Worm (Caenorhabditis elegans): Measurements from ENCODE around the gene BE10.1.

BE10.1 gene

DNA sequence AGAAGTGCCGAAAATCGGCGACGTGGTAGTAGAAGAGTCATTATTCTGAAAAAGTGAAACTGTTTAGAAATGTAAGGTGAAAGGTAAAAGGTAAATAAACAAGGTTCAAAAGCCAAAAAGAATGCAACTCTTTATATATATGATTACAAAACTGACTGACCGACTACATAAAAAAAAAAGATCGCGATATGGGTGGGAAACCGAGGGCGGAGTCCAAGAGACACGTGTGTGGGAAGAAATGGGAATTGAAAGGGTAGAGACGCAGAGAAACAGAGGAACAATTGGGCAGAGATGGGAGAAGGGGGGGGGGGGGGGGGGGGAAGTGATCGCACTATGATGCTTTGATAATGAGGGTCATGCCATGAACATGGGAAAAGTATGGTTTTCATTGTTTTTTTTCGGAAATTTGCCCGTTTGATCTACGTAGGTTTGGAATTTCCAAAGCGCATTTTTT lies 49.6 kb upstream of the BE10.1 start, which contains the start of gene Y37D8A.4 (continued):
- no peak for TF ChIP-seq madf-5 (GFP tag; IDR thresholded peaks at IDR 0.05)
- TF ChIP-seq spr-1 (tag; optimal IDR thresholded peaks at IDR 0.05): no peak
- no peak for TF ChIP-seq lin-29 (GFP tag; IDR thresholded peaks at IDR 0.05)
- TF ChIP-seq ztf-11 (tag; optimal IDR thresholded peaks at IDR 0.05): no peak
- no peak for TF ChIP-seq egl-43 (GFP tag; IDR thresholded peaks at IDR 0.05)
- peak; percentile 86 to 92 for TF ChIP-seq mdl-1 (tag; optimal IDR thresholded peaks at IDR 0.05)
- no peak for TF ChIP-seq lin-1 (GFP tag; IDR thresholded peaks at IDR 0.05)
- TF ChIP-seq ceh-20 (GFP tag; IDR thresholded peaks at IDR 0.05): no peak
- no peak for TF ChIP-seq nhr-102 (tag; optimal IDR thresholded peaks at IDR 0.05)
- no peak for TF ChIP-seq dpl-1 (GFP tag; optimal IDR thresholded peaks at IDR 0.05)
- TF ChIP-seq attf-4 (tag; optimal IDR thresholded peaks at IDR 0.05): no peak

DNA sequence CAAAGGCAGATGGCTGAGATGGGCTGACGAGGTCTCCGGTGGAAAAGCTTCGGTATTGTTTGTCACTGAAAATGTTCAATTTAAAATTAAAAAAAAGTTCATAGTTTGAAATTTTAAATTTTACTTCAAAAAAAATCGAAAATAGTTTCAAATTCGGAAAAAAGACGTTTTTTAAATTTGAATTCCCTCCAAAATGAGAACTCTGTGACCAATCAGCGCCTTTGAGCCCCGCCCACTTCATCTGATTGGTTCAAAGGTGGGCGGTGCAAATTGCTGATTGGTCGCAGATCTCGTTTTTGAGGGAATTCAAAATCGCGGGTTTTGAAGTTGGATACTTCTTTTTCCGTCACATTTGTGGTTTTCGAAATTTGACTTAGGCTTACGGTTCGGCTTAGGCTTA lies 49.0 kb upstream of the BE10.1 start:
- TF ChIP-seq nhr-28 (tag; optimal IDR thresholded peaks at IDR 0.05) (no peak), lin-39 (tag; optimal IDR thresholded peaks at IDR 0.05) (no peak), F10B5.3 (tag; optimal IDR thresholded peaks at IDR 0.05) (no peak), daf-16 (GFP tag; optimal IDR thresholded peaks at IDR 0.05) (no peak), daf-16 (tag; optimal IDR thresholded peaks at IDR 0.05) (no peak), ceh-82 (tag; optimal IDR thresholded peaks at IDR 0.05) (no peak), nhr-10 (tag; optimal IDR thresholded peaks at IDR 0.05) (no peak), mes-2 (tag; optimal IDR thresholded peaks at IDR 0.05; ENCODE audit: poor library complexity, severe bottlenecking) (peak; percentile 7)

DNA sequence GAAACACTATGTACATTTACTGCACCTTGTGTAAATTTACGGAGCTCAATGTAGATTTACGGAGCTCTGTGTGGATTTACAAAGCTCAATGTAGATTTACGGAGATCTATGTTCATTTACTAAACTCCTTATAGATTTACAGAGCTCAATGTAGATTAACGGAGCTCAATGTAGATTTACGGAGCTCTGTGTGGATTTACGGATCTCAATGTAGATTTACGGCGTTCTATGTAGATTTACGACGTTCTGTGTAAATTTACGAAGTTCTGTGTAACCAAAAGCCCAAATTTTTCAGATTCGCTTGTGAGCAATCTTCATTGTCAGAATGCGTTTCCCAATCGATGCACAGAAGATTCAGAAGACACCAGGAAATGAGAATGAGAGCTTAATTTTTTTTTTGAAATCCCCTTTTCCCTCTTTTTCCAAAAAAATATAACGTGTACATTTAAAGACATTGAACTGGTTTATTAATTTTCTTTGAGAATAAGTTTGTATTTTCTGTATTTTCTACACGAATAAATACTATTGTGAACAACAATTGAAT lies 47.5 kb upstream of the BE10.1 start:
- TF ChIP-seq jun-1 (tag; optimal IDR thresholded peaks at IDR 0.05) (no peak), egl-27 (tag; optimal IDR thresholded peaks at IDR 0.05) (no peak), lir-3 (tag; optimal IDR thresholded peaks at IDR 0.05) (no peak), fkh-10 (GFP tag; optimal IDR thresholded peaks at IDR 0.05) (no peak), madf-5 (GFP tag; IDR thresholded peaks at IDR 0.05) (no peak), ces-1 (GFP tag; optimal IDR thresholded peaks at IDR 0.05) (no peak), Y75B8A.6 (GFP tag; IDR thresholded peaks at IDR 0.05) (no peak), nhr-237 (tag; optimal IDR thresholded peaks at IDR 0.05) (no peak), set-16 (GFP tag; IDR thresholded peaks at IDR 0.05) (no peak), spr-3 (GFP tag; optimal IDR thresholded peaks at IDR 0.05) (no peak), ceh-44 (GFP tag; IDR thresholded peaks at IDR 0.05) (no peak), F44E2.7 (GFP tag; IDR thresholded peaks at IDR 0.05) (no peak), ceh-62 (tag; optimal IDR thresholded peaks at IDR 0.05) (no peak)

DNA sequence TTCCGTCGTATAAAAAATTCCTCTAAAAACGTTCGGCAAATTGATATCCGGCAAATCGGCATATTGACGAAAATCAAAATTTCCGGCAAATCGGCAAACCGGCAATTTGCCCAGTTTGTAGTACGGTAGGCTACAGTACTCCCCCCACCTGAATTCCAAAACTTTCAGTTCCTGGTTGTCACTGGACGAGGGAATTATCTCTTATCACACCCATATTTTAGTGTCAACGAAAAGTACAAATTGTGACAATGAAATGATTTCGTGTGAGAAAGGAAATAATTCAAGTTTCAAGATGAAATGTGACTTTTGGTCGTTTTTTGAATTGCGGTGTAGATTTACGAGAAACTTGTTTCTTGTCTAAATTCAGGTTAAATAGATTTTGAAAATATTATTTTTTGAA lies 43.8 kb upstream of the BE10.1 start:
- TF ChIP-seq dmd-6 (GFP tag; IDR thresholded peaks at IDR 0.05): peak; percentile 83
- peak; percentile 66 for TF ChIP-seq dve-1 (tag; optimal IDR thresholded peaks at IDR 0.05; ENCODE audit: insufficient read depth)
- peak; percentile 53 for TF ChIP-seq hlh-11 (tag; optimal IDR thresholded peaks at IDR 0.05)
- 0 out of 2 replicates have a peak, but pooled peaks have one; percentile 17 for TF ChIP-seq nhr-42 (GFP tag; IDR thresholded peaks at IDR 0.05)
- TF ChIP-seq mes-2 (tag; optimal IDR thresholded peaks at IDR 0.05; ENCODE audit: poor library complexity, severe bottlenecking): peak; percentile 5
- TF ChIP-seq nhr-28 (tag; optimal IDR thresholded peaks at IDR 0.05): peak; percentile 62
- no peak for TF ChIP-seq lin-15B (tag; optimal IDR thresholded peaks at IDR 0.05)
- TF ChIP-seq lir-3 (tag; optimal IDR thresholded peaks at IDR 0.05): no peak
- TF ChIP-seq daf-16 (GFP tag; optimal IDR thresholded peaks at IDR 0.05): no peak
- TF ChIP-seq daf-16 (tag; optimal IDR thresholded peaks at IDR 0.05): no peak
- peak; percentile 7 for TF ChIP-seq hlh-30 (tag; optimal IDR thresholded peaks at IDR 0.05; ENCODE audit: insufficient read depth)
- TF ChIP-seq dmd-9 (GFP tag; IDR thresholded peaks at IDR 0.05): no peak
- TF ChIP-seq nhr-11 (tag; optimal IDR thresholded peaks at IDR 0.05): no peak

All from whole organism, L4 larva.